Worm (Caenorhabditis elegans) whole organism, early embryonic: ENCODE measurements around the gene nos-3.

ENCODE experiments used
- B0310.2 ChIP-seq: sonication (generic microtip); optimal IDR thresholded peaks from 2 replicates; lab custom pipeline; 2016; ENCODE audit warnings: mild to moderate bottlenecking, missing genetic modification characterization, missing compliant biosample characterization
- F13C5.2 ChIP-seq: sonication (generic microtip); optimal IDR thresholded peaks from 2 replicates; lab custom pipeline; 2017; ENCODE audit warnings: mild to moderate bottlenecking, missing genetic modification characterization, inconsistent platforms, missing compliant biosample characterization
- aly-1 ChIP-seq: sonication (generic microtip); optimal IDR thresholded peaks from 2 replicates; lab custom pipeline; 2016; ENCODE audit warnings: missing genetic modification characterization, missing compliant biosample characterization
- ama-1 ChIP-seq: fragments of 150-350 bp; optimal IDR thresholded peaks from 2 replicates; lab custom pipeline; 2014
- ceh-36 ChIP-seq: sonication (generic microtip); optimal IDR thresholded peaks from 2 replicates; lab custom pipeline; 2016; ENCODE audit warnings: missing genetic modification characterization, inconsistent platforms, missing compliant biosample characterization
- hmg-4 ChIP-seq: fragments of 200-800 bp; sonication (Bioruptor generic); optimal IDR thresholded peaks from 2 replicates; lab custom pipeline; 2018; ENCODE audit warnings: mild to moderate bottlenecking, missing genetic modification characterization, missing compliant biosample characterization
- hnd-1 ChIP-seq: sonication (generic microtip); optimal IDR thresholded peaks from 2 replicates; lab custom pipeline; 2016; ENCODE audit warnings: missing genetic modification characterization, missing compliant biosample characterization
- pes-1 ChIP-seq: fragments of 200-800 bp; sonication (Bioruptor generic); IDR thresholded peaks from 2 replicates; pipeline ENCODE4 v1.3.6; 2022; ENCODE audit warnings: missing genetic modification reagents, missing genetic modification characterization, missing compliant biosample characterization
- scrt-1 ChIP-seq: fragments of 200-800 bp; sonication (Bioruptor generic); IDR thresholded peaks from 2 replicates; pipeline ENCODE4 v1.3.6; 2022; ENCODE audit warnings: missing genetic modification characterization, missing compliant biosample characterization
- sea-1 ChIP-seq: fragments of 200-800 bp; sonication (Bioruptor generic); conservative IDR thresholded peaks from 2 replicates; pipeline ENCODE4 v1.3.6; 2022; ENCODE audit warnings: missing genetic modification characterization, missing compliant biosample characterization
- tbx-11 ChIP-seq: fragments of 200-800 bp; sonication (Bioruptor generic); IDR thresholded peaks from 2 replicates; pipeline ENCODE4 v1.3.6; 2022; ENCODE audit warnings: missing genetic modification characterization, missing compliant biosample characterization
- tbx-37 ChIP-seq: fragments of 200-800 bp; sonication (Bioruptor generic); conservative IDR thresholded peaks from 2 replicates; pipeline ENCODE4 v1.3.6; 2022; ENCODE audit warnings: missing genetic modification reagents, missing genetic modification characterization, missing compliant biosample characterization
- tra-4 ChIP-seq: sonication (generic microtip); optimal IDR thresholded peaks from 2 replicates; lab custom pipeline; 2017; ENCODE audit warnings: missing genetic modification characterization, missing compliant biosample characterization

Gene nos-3

DNA sequence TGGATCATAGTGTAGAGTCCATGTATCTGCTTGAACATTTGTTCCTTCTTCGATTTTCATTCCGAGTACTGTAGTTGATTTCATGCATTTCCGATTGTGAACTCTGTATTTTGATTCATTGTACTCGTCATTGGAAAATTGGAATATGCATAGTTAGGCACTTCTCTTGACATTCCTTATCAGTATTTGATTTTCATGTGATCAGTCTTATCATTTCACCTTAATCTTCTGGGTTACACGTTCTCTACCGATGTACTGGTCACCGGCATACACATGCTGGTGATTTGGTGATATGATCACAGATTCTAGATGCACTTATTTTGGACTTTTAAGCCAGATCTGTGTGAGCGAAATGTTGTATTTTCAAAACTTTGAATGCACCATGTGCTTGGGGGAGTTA is 45.1 kb downstream of the nos-3 start:
- TF ChIP-seq tra-4 (tag; lab: Kevin White, UChicago) = no peak
- TF ChIP-seq scrt-1 (GFP tag; lab: Robert Waterston, UW) = no peak
- no peak for TF ChIP-seq F13C5.2 (tag; lab: Kevin White, UChicago)
- TF ChIP-seq B0310.2 (tag; lab: Kevin White, UChicago) = no peak
- TF ChIP-seq pes-1 = no peak

DNA sequence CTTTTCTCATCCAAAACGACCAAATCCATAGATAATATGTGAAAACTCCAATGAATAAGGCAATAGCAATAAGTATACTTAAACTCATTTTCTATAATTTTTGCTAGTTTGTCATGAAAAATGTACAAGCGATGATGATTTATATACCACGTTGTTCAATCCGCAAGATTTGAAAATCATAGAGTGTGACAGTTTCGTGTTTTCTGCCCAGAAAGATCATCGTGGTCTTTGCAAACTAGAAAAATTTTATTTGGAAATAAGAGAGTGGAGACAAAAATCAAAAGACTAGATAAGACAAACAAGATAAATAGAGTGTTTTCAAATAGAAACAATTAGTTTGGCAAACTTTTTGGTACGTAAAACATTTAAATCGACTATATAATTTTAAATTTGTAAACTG is 47.1 kb downstream of the nos-3 start, which contains the start of gene cyp-13A3:
cyp-13A3 (minus strand) TSS at position 101 of the 400 bp plus-strand sequence.
- TF ChIP-seq scrt-1 (GFP tag; lab: Robert Waterston, UW) (no peak), ama-1 (no peak), tra-4 (tag; lab: Kevin White, UChicago) (no peak), hnd-1 (no peak)

DNA sequence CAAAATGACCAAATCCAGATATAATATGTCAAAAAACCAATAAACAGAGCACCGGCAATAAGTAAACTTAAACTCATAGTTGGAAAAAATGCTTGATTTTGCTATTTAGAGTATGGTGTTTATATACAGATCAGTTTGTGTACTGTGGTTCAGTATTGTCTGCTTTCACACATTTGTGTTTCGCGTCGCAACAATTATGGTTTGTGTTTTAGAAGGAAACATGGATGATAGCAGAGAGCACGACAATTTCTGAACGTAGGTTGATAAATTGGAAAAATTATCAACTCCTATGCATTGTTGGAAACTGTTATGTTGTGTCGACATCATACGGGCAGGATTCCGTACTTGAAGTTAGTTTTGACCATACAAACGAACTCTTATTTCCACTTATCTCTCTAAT is 51.5 kb downstream of the nos-3 start, which contains the start of gene cyp-13A4:
cyp-13A4 (minus strand) TSS at position 77 of the 400 bp plus-strand sequence.
- TF ChIP-seq hmg-4 (no peak), scrt-1 (GFP tag; lab: Robert Waterston, UW) (no peak), hnd-1 (no peak), ama-1 (no peak), tbx-37 (no peak), ceh-36 (tag; lab: Kevin White, UChicago) (no peak), sea-1 (GFP tag; lab: Robert Waterston, UW) (no peak), tbx-11 (no peak), aly-1 (tag; lab: Kevin White, UChicago) (no peak)
